Fruit fly (Drosophila melanogaster): Measurements from ENCODE around the gene CG18259.

Gene CG18259

dm6 chrX:18774818-18775343 lies 8.4 kb downstream of the CG18259 start, which contains the start of gene CG6891 (continued):
- TF ChIP-seq pb (GFP tag; optimal IDR thresholded peaks at IDR 0.05): peak; percentile 2
- peak; percentile 36; the same call in 1 of the 3 replicates for TF ChIP-seq otp (GFP tag; IDR thresholded peaks at IDR 0.05)
- TF ChIP-seq sob (GFP tag; IDR thresholded peaks at IDR 0.05): peak; percentile 57
- peak; percentile 49 for TF ChIP-seq CG5180 (GFP tag; optimal IDR thresholded peaks at IDR 0.05)
- peak; percentile 10 for TF ChIP-seq Hsf (GFP tag; optimal IDR thresholded peaks at IDR 0.05)
- no peak for TF ChIP-seq wor (GFP tag; IDR thresholded peaks at IDR 0.05)
- no peak for TF ChIP-seq CG9932 (GFP tag; IDR thresholded peaks at IDR 0.05)
- TF ChIP-seq bsh (GFP tag; optimal IDR thresholded peaks at IDR 0.05): peak; percentile 7 to 54
- peak; percentile 47 for TF ChIP-seq CG10431 (GFP tag; optimal IDR thresholded peaks at IDR 0.05)
- no peak for TF ChIP-seq CG13894 (tag; optimal IDR thresholded peaks at IDR 0.05)
- TF ChIP-seq ara (GFP tag; IDR thresholded peaks at IDR 0.05): peak; percentile 57
- TF ChIP-seq CG15269 (tag; optimal IDR thresholded peaks at IDR 0.05): peak; percentile 23
- no peak for TF ChIP-seq sna (GFP tag; IDR thresholded peaks at IDR 0.05; ENCODE audit: partially characterized antibody)
- no peak for TF ChIP-seq usp (GFP tag; optimal IDR thresholded peaks at IDR 0.05)
- peak; percentile 72 for TF ChIP-seq HLHmδ (GFP tag; optimal IDR thresholded peaks at IDR 0.05)
- no peak for TF ChIP-seq B-H2 (GFP tag; optimal IDR thresholded peaks at IDR 0.05)
- peak; percentile 29; the same call in 1 of the 3 replicates for TF ChIP-seq ken (GFP tag; IDR thresholded peaks at IDR 0.05)
- TF ChIP-seq disco-r (GFP tag; optimal IDR thresholded peaks at IDR 0.05): peak; percentile 15
- peak; percentile 55 for TF ChIP-seq gem (tag; optimal IDR thresholded peaks at IDR 0.05)
- peak; percentile 20 for TF ChIP-seq CG10979 (tag; optimal IDR thresholded peaks at IDR 0.05)
- peak; percentile 13 for TF ChIP-seq CG17912 (GFP tag; optimal IDR thresholded peaks at IDR 0.05)
- TF ChIP-seq CG12155 (GFP tag; optimal IDR thresholded peaks at IDR 0.05): no peak
- TF ChIP-seq peb (GFP tag; IDR thresholded peaks at IDR 0.05): no peak
- no peak for TF ChIP-seq ro (GFP tag; IDR thresholded peaks at IDR 0.05)
- peak; percentile 17 for TF ChIP-seq NC2β (GFP tag; optimal IDR thresholded peaks at IDR 0.05)
- TF ChIP-seq CG30020 (tag; optimal IDR thresholded peaks at IDR 0.05): no peak
- no peak for TF ChIP-seq dm (GFP tag; optimal IDR thresholded peaks at IDR 0.05)
- no peak for TF ChIP-seq sc (optimal IDR thresholded peaks at IDR 0.05)
- TF ChIP-seq sc (GFP tag; optimal IDR thresholded peaks at IDR 0.05): peak; percentile 37
- TF ChIP-seq CG18262 (tag; optimal IDR thresholded peaks at IDR 0.05): peak; percentile 33
- TF ChIP-seq Rx (GFP tag; IDR thresholded peaks at IDR 0.05): no peak
- TF ChIP-seq pzg (GFP tag; optimal IDR thresholded peaks at IDR 0.05): no peak
- no peak for TF ChIP-seq schlank (tag; optimal IDR thresholded peaks at IDR 0.05)
- no peak for TF ChIP-seq CG10209 (GFP tag; optimal IDR thresholded peaks at IDR 0.05)
- TF ChIP-seq CG10321 (GFP tag; IDR thresholded peaks at IDR 0.05): peak; percentile 91
- no peak for TF ChIP-seq tio (GFP tag; optimal IDR thresholded peaks at IDR 0.05)
- no peak for TF ChIP-seq yki (optimal IDR thresholded peaks at IDR 0.05)
- no peak for TF ChIP-seq CTCF (GFP tag; optimal IDR thresholded peaks at IDR 0.05)
- TF ChIP-seq CG2120 (GFP tag; optimal IDR thresholded peaks at IDR 0.05): peak; percentile 17
- no peak for TF ChIP-seq psq (GFP tag; optimal IDR thresholded peaks at IDR 0.05)
- peak; percentile 30 for TF ChIP-seq YL-1 (GFP tag; optimal IDR thresholded peaks at IDR 0.05)
- peak; percentile 6 for TF ChIP-seq CG14710 (tag; optimal IDR thresholded peaks at IDR 0.05)
- peak; percentile 63 for TF ChIP-seq CG8478 (optimal IDR thresholded peaks at IDR 0.05)
- TF ChIP-seq mld (GFP tag; IDR thresholded peaks at IDR 0.05; ENCODE audit: partially characterized antibody): no peak
- no peak for TF ChIP-seq ap (GFP tag; IDR thresholded peaks at IDR 0.05)
- peak; percentile 22 for TF ChIP-seq pnt (GFP tag; optimal IDR thresholded peaks at IDR 0.05)
- peak; percentile 6 for TF ChIP-seq gcm (GFP tag; optimal IDR thresholded peaks at IDR 0.05)
- TF ChIP-seq Hmr (GFP tag; optimal IDR thresholded peaks at IDR 0.05): no peak
- peak; percentile 10 for TF ChIP-seq CG2875 (GFP tag; optimal IDR thresholded peaks at IDR 0.05)
- peak; percentile 76 for TF ChIP-seq CG33557 (GFP tag; optimal IDR thresholded peaks at IDR 0.05)
- TF ChIP-seq run (tag; optimal IDR thresholded peaks at IDR 0.05): no peak
- no peak for TF ChIP-seq CG17612 (GFP tag; IDR thresholded peaks at IDR 0.05)

Measured in whole organism, embryonic.